Worm (Caenorhabditis elegans): ENCODE results near the gene R06B9.5.

Gene R06B9.5

DNA sequence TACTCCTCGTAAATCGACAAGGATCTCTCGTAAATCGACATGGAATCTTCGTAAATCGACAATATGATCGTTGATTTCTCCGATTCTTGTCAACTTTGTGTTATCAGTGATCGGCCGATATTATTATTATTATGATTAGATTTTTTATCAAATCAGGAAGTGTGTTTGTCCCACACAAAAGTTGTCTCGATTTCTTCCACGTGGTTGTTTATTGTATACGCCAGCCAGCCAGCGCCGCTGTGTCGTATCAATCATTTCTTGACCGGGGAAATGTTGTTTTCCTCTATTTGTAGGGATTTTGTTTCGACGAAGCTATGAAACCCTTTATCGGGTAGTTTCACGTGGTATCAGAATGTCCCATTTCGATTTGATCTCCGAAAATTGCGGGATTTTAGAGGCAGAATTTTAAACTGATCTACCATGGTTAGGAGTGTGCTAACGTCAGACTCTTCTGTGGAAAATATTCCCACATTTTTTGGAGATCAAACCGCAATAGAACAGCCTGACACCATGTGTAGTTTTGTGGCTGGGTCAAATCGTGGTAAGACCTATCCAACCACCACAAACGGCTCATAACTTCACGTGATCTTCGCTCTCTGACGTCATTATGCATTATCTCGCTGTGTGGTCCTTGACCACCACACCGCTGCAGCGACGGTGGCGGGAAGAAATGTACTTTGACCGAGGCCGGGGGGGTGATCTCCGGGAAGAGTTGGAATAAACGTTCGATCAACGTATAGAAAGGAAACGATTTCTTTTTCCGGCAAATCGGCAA is 1.8 kb downstream of the R06B9.5 start:
- TF ChIP-seq nhr-71 (tag; optimal IDR thresholded peaks at IDR 0.05) (peak; percentile 58), lin-14 (GFP tag; optimal IDR thresholded peaks at IDR 0.05) (peak; percentile 66), elt-2 (tag; optimal IDR thresholded peaks at IDR 0.05) (peak; percentile 84), unc-62 (GFP tag; optimal IDR thresholded peaks at IDR 0.05) (no peak), Y116A8C.19 (tag; optimal IDR thresholded peaks at IDR 0.05; ENCODE audit: borderline replicate concordance) (no peak), blmp-1 (tag; optimal IDR thresholded peaks at IDR 0.05) (peak; percentile 75), nhr-85 (tag) (peak; percentile 88), isw-1 (GFP tag; IDR thresholded peaks at IDR 0.05) (no peak), grh-1 (GFP tag; IDR thresholded peaks at IDR 0.05) (no peak), elt-3 (tag; optimal IDR thresholded peaks at IDR 0.05) (peak in 2 of 6 experiments; percentile 58 to 87), efl-1 (optimal IDR thresholded peaks at IDR 0.05) (no peak), efl-1 (GFP tag; optimal IDR thresholded peaks at IDR 0.05 in 1 of 2) (no peak), ztf-11 (tag; optimal IDR thresholded peaks at IDR 0.05) (no peak), lin-35 (GFP tag; optimal IDR thresholded peaks at IDR 0.05) (peak in 1 of 2 experiments; percentile 18), mdl-1 (tag; optimal IDR thresholded peaks at IDR 0.05) (peak in 1 of 2 experiments; percentile 66), tbx-2 (tag; optimal IDR thresholded peaks at IDR 0.05) (peak; percentile 43), snu-23 (GFP tag; optimal IDR thresholded peaks at IDR 0.05) (peak; percentile 10), nhr-20 (tag; optimal IDR thresholded peaks at IDR 0.05) (peak; percentile 50), F16B12.6 (tag; optimal IDR thresholded peaks at IDR 0.05) (no peak)

DNA sequence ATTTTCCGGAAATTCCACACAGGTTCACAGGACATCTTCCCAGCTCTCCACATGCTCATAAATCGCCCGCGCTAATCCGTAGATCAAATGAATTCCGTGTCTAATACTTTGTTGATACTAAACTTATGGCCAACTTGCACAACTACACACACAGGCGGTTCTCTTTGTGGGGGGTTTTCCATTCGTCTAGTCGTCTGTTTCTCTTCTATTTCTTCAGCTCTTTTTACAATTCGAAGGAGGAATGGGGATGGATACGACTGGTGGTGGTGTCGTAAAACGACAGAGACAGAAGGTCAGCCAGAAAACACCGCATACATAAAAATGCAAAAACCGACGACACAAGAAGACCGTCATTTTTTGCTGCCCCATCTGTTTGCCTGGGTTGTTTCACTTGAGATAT is 3.3 kb downstream of the R06B9.5 start:
- TF ChIP-seq zip-4 (GFP tag; optimal IDR thresholded peaks at IDR 0.05) (no peak), nhr-85 (tag) (peak; percentile 11), nhr-90 (tag; optimal IDR thresholded peaks at IDR 0.05; ENCODE audit: poor library complexity) (no peak), mep-1 (tag; optimal IDR thresholded peaks at IDR 0.05) (peak; percentile 42), ceh-63 (GFP tag; optimal IDR thresholded peaks at IDR 0.05) (no peak), nhr-71 (tag; optimal IDR thresholded peaks at IDR 0.05) (no peak), unc-130 (tag; optimal IDR thresholded peaks at IDR 0.05) (peak; percentile 0), dpl-1 (GFP tag; optimal IDR thresholded peaks at IDR 0.05) (peak in 1 of 3 experiments; percentile 16), efl-1 (optimal IDR thresholded peaks at IDR 0.05) (peak; percentile 11 to 13), efl-1 (GFP tag; optimal IDR thresholded peaks at IDR 0.05 in 1 of 2) (no peak), hpl-2 (GFP tag; optimal IDR thresholded peaks at IDR 0.05) (no peak), lin-35 (GFP tag; optimal IDR thresholded peaks at IDR 0.05) (peak; percentile 2 to 17), xbp-1 (tag; optimal IDR thresholded peaks at IDR 0.05) (no peak), nhr-77 (tag; optimal IDR thresholded peaks at IDR 0.05) (peak; percentile 29), lsy-2 (tag; optimal IDR thresholded peaks at IDR 0.05) (peak in 1 of 2 experiments; percentile 34), nhr-11 (tag; optimal IDR thresholded peaks at IDR 0.05) (no peak)

DNA sequence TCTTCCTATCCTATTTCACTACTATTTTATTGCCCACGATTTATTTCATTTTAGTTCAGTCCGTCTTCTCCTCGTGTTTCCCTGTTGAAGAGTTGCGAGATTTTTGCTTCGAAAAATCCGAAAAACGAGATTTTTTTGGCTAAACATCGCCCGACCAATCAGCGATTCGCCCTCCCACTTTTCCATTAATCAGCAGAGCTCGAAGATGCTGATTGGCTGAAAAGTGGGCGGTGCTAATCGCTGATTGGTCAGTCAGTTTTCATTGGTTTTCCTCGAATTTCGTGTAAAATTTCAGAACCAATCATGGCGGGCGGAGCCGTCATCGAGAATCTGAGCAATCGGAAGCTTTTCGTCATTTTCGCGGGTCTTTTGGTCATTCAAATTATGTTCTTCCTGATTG is 5.3 kb downstream of the R06B9.5 start, which contains the start of gene mig-14:
Gene mig-14 (plus strand): TSS at position 290 of the 400 bp plus-strand sequence.
- TF ChIP-seq dsc-1 (tag; optimal IDR thresholded peaks at IDR 0.05) (peak; percentile 55), aha-1 (tag; optimal IDR thresholded peaks at IDR 0.05) (no peak), xbp-1 (tag; optimal IDR thresholded peaks at IDR 0.05) (peak; percentile 7)

DNA sequence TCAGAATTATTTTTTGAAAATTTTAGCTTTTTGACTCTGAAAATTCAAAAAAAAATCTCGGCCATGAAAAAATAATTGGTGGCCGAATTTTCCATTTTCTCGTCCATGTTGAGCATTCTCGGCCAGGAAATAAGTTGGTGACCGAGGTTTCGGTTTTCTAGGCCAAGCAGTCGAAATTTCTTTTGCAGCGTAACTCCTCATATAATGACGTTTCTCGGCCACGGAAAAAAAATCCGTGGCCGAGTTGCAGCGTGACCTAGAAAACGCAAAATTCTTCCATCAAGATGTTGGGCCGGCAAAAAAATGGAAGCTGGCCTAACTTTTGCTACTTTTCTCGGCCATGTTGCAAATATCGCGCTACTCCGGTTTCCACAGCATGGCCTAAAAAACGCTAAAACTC is 14.0 kb downstream of the R06B9.5 start:
- TF ChIP-seq efl-1 (optimal IDR thresholded peaks at IDR 0.05) (no peak), efl-1 (GFP tag; optimal IDR thresholded peaks at IDR 0.05 in 1 of 2) (peak in 1 of 2 experiments; percentile 76), unc-30 (tag; optimal IDR thresholded peaks at IDR 0.05) (no peak)

DNA sequence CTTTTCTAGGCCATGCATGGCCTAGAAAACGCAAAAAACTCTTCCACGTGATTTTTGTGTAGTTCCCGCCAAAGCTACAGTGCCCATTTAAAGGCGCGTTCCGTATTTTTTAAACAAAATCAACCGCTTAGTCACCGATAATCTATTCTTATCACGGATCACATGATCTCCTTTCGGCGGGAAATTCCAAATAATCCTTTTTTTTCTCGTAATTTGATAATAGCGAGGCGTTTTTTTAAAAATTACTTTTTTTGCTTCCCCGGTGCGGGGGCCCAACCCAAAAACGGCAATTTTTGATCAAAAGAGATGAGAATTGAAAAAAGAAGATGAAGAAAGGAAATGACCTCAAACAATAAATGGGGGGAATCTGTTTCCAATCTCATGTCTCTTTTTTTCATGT is 14.9 kb downstream of the R06B9.5 start:
- TF ChIP-seq dsc-1 (tag; optimal IDR thresholded peaks at IDR 0.05), result peak; percentile 29
- TF ChIP-seq nhr-12 (tag; optimal IDR thresholded peaks at IDR 0.05), result no peak
- peak; percentile 43 for TF ChIP-seq snu-23 (GFP tag; optimal IDR thresholded peaks at IDR 0.05)
- no peak for TF ChIP-seq C16A3.4 (tag; optimal IDR thresholded peaks at IDR 0.05)
- peak; percentile 84 for TF ChIP-seq nhr-85 (tag)
- no peak for TF ChIP-seq lin-13 (GFP tag; optimal IDR thresholded peaks at IDR 0.05)
- no peak for TF ChIP-seq Y116A8C.19 (tag; optimal IDR thresholded peaks at IDR 0.05; ENCODE audit: borderline replicate concordance)
- no peak for TF ChIP-seq isw-1 (GFP tag; IDR thresholded peaks at IDR 0.05)
- peak in 2 of 6 experiments; percentile 11 to 41 for TF ChIP-seq elt-3 (tag; optimal IDR thresholded peaks at IDR 0.05)
- TF ChIP-seq pqm-1 (tag; optimal IDR thresholded peaks at IDR 0.05), result no peak
- no peak for TF ChIP-seq hlh-4 (tag; optimal IDR thresholded peaks at IDR 0.05)
- no peak for TF ChIP-seq sox-4 (tag; optimal IDR thresholded peaks at IDR 0.05)
- TF ChIP-seq mdl-1 (tag; optimal IDR thresholded peaks at IDR 0.05), result peak in 1 of 2 experiments; percentile 13
- TF ChIP-seq blmp-1 (tag; optimal IDR thresholded peaks at IDR 0.05), result peak; percentile 65
- TF ChIP-seq lin-35 (GFP tag; optimal IDR thresholded peaks at IDR 0.05), result peak in 1 of 2 experiments; percentile 31
- no peak for TF ChIP-seq ets-5 (GFP tag; IDR thresholded peaks at IDR 0.05)
- TF ChIP-seq hpl-2 (GFP tag; optimal IDR thresholded peaks at IDR 0.05), result no peak
- no peak for TF ChIP-seq nhr-90 (tag; optimal IDR thresholded peaks at IDR 0.05; ENCODE audit: poor library complexity)
- TF ChIP-seq lin-15B (tag; optimal IDR thresholded peaks at IDR 0.05), result no peak
- TF ChIP-seq mep-1 (tag; optimal IDR thresholded peaks at IDR 0.05), result no peak
- TF ChIP-seq unc-130 (tag; optimal IDR thresholded peaks at IDR 0.05), result no peak
- no peak for TF ChIP-seq C34B4.2 (tag; optimal IDR thresholded peaks at IDR 0.05)

All from whole organism, L1 larva.